Fruit fly (Drosophila melanogaster) whole organism, adult: ENCODE results near the gene CG8119.

Experiments used
- CG11617 ChIP-seq: fragments of 200-800 bp; sonication (Bioruptor generic); optimal IDR thresholded peaks from 2 replicates; lab custom pipeline; 2017; ENCODE audit warnings: mild to moderate bottlenecking, missing biosample characterization, missing genetic modification reagents, missing genetic modification characterization
- CG7045 ChIP-seq: fragments of 200-800 bp; sonication (Bioruptor generic); optimal IDR thresholded peaks from 2 replicates; lab custom pipeline; 2017; ENCODE audit warnings: missing biosample characterization, mild to moderate bottlenecking, missing genetic modification characterization
- CG7101 ChIP-seq: fragments of 200-800 bp; sonication (Bioruptor generic); optimal IDR thresholded peaks from 2 replicates; lab custom pipeline; 2018; ENCODE audit warnings: missing biosample characterization, mild to moderate bottlenecking, missing genetic modification characterization, moderate library complexity
- Clk ChIP-seq: fragments of 200-800 bp; sonication (Bioruptor generic); optimal IDR thresholded peaks from 2 replicates; lab custom pipeline; 2017; ENCODE audit warnings: missing biosample characterization, missing genetic modification characterization
- cic ChIP-seq: fragments of 200-800 bp; sonication (Bioruptor generic); optimal IDR thresholded peaks from 2 replicates; lab custom pipeline; 2017; ENCODE audit warnings: missing biosample characterization, mild to moderate bottlenecking, missing genetic modification characterization, moderate library complexity
- kay ChIP-seq: fragments of 200-800 bp; sonication (Bioruptor generic); peaks from one replicate; lab custom pipeline; 2016; ENCODE audit warnings: missing biosample characterization, missing genetic modification characterization, borderline replicate concordance
- ovo ChIP-seq: fragments of 200-800 bp; sonication (Bioruptor generic); optimal IDR thresholded peaks from 2 replicates; lab custom pipeline; 2016; ENCODE audit warnings: missing biosample characterization, missing genetic modification characterization

DNA sequence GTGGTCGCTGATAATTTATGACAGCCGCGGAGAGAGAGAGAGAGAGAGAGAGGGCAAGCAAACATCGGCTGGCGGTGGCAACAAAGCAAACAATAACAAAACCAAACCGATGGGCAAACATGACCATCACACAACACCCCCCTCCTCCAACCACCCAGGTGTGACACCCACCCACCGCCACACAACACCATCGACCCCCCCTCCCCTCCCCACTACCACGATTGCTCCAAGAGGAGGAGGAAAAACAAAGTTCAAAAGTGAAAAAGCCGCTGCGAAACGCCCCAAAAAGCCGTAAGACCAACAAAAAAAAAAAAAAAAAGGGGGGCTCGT, 42.8 kb upstream of the CG8119 start:
- no peak for TF ChIP-seq cic (GFP tag; lab: Kevin White, UChicago)
- no peak for TF ChIP-seq CG7101
- no peak for TF ChIP-seq ovo (GFP tag; lab: Kevin White, UChicago)
- no peak for TF ChIP-seq CG11617
- no peak for TF ChIP-seq CG7045 (GFP tag; lab: Kevin White, UChicago)
- TF ChIP-seq Clk (GFP tag; lab: Kevin White, UChicago) = no peak
- no peak for TF ChIP-seq kay (GFP tag; lab: Kevin White, UChicago)
